2 worm cellular contexts compared by ENCODE assay signal in genomic region chrIV:6062078-6062477, ce11.
A peak's percentile ranks its signal among the peaks of the same experiment; 100 is the strongest.
TF ChIP-seq lines count a peak whose summit lies in the region.

No protein-coding gene starts in this region.

TF ChIP-seq in whole organism, L1 larva, 84 proteins besides CTCF, POLR2A, EP300 and RAD21:
- TF ChIP-seq mdl-1 (tag; optimal IDR thresholded peaks at IDR 0.05; lab: Kevin White, UChicago) (no peak), lin-14 (GFP tag; optimal IDR thresholded peaks at IDR 0.05; lab: Kevin White, UChicago) (peak; percentile 10)

TF ChIP-seq in whole organism, young adult, 124 proteins besides CTCF, POLR2A, EP300 and RAD21:
- no peak for TF ChIP-seq sdz-38 (tag; optimal IDR thresholded peaks at IDR 0.05; lab: Kevin White, UChicago)
- TF ChIP-seq ceh-27 (GFP tag; optimal IDR thresholded peaks at IDR 0.05; lab: Kevin White, UChicago) = peak; percentile 28
TF ChIP-seq in whole organism, young adult: peak in this region for 1.
